Fruit fly (Drosophila melanogaster): ENCODE measurements around the gene CG1309.
A peak's percentile ranks its signal among the peaks of the same experiment; 100 is the strongest.

CG1309 gene

DNA sequence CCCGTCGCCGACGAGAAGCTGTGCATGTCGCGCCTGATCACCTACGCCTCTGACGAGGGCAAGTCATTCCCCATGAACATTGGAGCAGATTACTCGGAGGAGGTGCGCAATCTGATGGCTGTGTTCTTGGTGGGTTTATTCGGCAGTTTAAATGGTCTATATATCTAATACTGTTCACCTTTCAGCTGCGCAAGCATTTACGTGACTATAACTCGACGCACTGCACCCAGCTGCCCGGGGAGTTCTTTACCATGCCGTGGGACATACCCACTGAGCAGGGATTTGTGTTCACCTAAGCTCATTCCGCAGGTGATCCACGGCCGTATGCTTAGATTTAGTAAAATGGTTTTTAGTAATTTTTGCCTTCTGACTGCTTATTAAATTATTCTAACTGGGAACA, 1.9 kb downstream of the CG1309 start:
- no peak for TF ChIP-seq CG17801 (GFP tag; optimal IDR thresholded peaks at IDR 0.05; ENCODE audit: partially characterized antibody)

DNA sequence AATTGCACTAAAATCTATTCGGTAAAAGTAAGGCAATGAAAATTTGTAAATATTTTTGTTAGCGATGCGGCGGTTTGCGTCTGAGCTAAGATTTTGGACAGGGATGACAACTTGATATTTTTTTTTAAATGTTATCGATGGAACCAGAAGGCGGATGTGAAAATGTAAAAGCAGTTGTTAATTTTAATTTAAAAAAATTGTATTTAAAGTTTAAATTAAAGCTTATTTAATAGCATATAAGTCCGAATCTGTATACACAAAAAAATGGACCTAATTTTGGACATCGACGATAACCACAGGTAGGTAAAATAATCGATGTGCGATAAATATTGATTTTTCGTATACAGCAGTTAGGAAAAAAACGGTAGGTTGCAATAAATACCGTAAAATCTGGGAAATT, 3.2 kb downstream of the CG1309 start, which contains the start of the genes CG11586 and VhaM9.7-a:
Gene CG11586, minus strand, starts transcription at position 87 of the 400 bp plus-strand sequence.
Gene VhaM9.7-a, plus strand, starts transcription at position 322 of the 400 bp plus-strand sequence.
- peak; percentile 15 for TF ChIP-seq CG17801 (GFP tag; optimal IDR thresholded peaks at IDR 0.05; ENCODE audit: partially characterized antibody)

dm6 chr3L:4263502-4263901, 4.3 kb downstream of the CG1309 start, which contains the start of gene CG1273:
Gene CG1273, plus strand, starts transcription at chr3L:4263719.
- TF ChIP-seq CG17801 (GFP tag; optimal IDR thresholded peaks at IDR 0.05; ENCODE audit: partially characterized antibody) = no peak

dm6 chr3L:4264963-4265362, 5.7 kb downstream of the CG1309 start:
- no peak for TF ChIP-seq CG17801 (GFP tag; optimal IDR thresholded peaks at IDR 0.05; ENCODE audit: partially characterized antibody)

DNA sequence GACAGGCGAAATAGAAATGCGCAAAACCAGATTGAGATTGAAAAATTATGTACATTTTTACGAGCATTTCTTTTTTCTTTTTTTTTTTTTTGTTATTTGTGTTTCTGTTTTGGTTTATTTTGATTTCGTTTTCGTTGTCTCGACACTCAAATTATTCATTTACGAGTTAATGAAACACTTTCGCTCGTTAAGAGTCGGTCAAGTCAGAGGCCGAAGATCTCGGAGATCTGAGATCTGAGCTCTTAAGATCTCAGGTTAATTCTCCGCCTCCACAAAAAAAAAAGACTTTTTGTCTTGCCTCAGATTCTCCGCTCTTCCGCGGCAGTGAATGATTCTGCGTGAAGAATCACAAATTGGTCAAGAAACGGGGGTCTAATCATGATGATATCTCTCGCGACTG, 6.6 kb downstream of the CG1309 start:
- TF ChIP-seq CG17801 (GFP tag; optimal IDR thresholded peaks at IDR 0.05; ENCODE audit: partially characterized antibody) = no peak

- TF ChIP-seq CG17801 (GFP tag; optimal IDR thresholded peaks at IDR 0.05; ENCODE audit: partially characterized antibody) = no peak
These were observed 8.2 kb downstream of the CG1309 start, which contains the start of gene CG33764 for dm6 chr3L:4267403-4267802. Gene CG33764, minus strand, starts transcription at chr3L:4267503.

DNA sequence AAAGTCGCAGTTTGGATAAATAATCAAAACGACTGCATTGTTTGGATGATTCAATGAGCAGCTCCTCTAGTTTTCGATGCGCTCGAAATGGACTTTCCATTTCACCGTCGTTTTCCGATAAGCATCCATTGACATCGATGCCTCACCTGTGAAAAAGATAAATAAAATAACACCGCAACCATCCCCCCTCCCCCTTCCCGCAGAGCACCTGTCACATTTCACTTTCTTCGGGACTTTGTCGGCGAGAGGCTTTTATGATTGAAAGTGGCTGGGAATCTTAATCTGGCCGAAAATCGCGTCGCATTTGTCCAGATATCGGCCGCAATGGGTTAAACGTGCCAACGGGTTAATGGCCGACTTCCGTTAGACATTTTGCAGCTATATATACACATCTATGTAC, 10.0 kb downstream of the CG1309 start:
- no peak for TF ChIP-seq CG17801 (GFP tag; optimal IDR thresholded peaks at IDR 0.05; ENCODE audit: partially characterized antibody)

- TF ChIP-seq CG17801 (GFP tag; optimal IDR thresholded peaks at IDR 0.05; ENCODE audit: partially characterized antibody) = no peak
These were observed 10.7 kb downstream of the CG1309 start for dm6 chr3L:4269920-4270319.

DNA sequence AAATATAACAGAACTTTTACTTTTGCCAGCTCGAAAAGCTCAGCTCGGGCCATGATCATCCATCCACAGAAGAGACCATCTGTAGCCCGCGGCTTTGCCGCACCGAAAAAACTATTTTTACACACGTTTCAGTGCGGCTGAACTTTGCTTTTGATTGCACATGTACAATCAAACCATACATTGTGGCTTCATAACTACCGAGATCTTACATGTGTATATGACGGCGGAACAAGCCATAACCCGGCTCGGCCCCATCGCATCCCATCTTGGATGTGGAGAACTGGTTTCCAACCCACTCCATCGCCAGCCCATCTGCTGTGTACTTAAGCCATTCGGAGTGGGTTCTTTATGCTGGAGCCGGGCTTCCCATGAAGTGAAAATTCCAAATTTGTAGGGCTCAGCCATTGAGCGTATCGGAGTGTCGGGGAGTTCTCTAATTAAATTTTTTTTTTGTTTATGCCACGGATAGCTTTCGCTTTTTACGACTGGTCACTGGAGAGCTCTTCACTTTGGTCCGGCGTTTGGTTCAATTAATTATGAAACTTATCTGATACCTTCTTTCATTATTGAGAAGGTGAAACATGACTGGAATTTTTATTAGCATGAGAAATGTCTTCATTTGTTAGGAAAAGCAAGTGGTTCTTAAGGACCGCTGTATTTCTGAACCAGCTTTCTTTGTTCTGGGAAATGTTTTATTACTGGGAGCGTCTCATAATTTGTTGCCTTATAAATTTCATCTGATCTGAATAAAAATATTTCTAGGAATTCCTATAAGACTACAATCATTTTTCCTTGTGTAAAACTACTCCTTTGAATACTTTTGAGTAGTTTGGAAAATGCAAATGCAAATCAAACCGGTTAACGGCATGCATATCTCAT, 12.0 kb downstream of the CG1309 start:
- no peak for TF ChIP-seq CG17801 (GFP tag; optimal IDR thresholded peaks at IDR 0.05; ENCODE audit: partially characterized antibody)

DNA sequence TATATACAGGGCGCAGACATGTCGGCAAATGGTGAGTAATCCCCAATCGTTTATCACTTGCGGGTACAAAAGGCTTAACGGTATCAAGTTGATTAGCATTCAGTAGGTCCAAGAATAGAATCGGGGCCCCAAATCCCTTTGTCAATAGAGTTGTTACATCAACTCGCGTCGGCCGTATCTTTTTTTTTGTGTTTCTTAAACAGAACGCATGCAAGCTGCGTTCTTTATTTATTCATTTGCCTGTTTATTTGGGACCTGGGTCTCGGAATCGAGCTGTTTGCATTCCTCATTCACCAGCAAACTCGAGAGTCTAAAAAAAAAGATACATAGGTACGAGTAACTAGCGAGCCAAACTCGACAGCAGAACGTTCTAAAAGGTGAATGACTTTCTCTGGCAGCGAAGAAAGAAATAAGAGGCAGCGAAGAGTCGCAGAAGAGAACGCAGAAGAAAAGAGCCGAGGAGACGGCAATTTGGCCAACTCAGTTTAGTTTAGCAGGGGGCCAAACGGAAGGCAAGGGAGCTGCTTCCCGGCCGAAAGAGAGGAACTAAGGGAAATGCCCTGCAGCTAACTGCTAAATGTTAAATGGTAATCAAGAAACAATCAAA, 13.0 kb downstream of the CG1309 start:
- TF ChIP-seq CG17801 (GFP tag; optimal IDR thresholded peaks at IDR 0.05; ENCODE audit: partially characterized antibody) = no peak

DNA sequence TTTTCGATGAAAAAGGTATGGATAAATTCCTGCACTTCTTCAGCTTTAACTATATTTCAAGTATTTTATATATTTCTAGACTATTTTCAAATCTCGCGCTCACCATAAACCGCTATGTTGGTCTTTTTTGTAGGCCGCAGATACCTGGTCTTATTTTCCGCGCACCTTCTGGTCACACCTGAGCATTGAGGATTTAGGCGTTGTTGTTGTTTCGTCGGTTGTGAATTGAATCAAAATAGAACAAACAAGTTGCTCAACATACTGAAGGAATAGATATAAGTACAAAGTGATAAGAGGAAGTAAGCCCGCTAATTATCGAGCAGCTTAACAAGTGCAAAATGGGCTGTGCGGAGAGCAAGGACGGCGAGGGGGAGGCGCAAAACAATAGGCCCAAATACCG, 18.6 kb downstream of the CG1309 start, which contains the start of gene Ctl1:
Gene Ctl1, plus strand, starts transcription at position 167 of the 400 bp plus-strand sequence.
- TF ChIP-seq CG17801 (GFP tag; optimal IDR thresholded peaks at IDR 0.05; ENCODE audit: partially characterized antibody) = no peak

- peak; percentile 60 for TF ChIP-seq CG17801 (GFP tag; optimal IDR thresholded peaks at IDR 0.05; ENCODE audit: partially characterized antibody)
These were observed 23.4 kb downstream of the CG1309 start, which contains the start of gene CG11583 for dm6 chr3L:4282627-4283026. Gene CG11583, minus strand, starts transcription at chr3L:4282817.

- peak; percentile 47 for TF ChIP-seq CG17801 (GFP tag; optimal IDR thresholded peaks at IDR 0.05; ENCODE audit: partially characterized antibody)
These were observed 24.3 kb downstream of the CG1309 start, which contains the start of the genes srw and CG1316 for dm6 chr3L:4283428-4284089. Gene srw, minus strand, starts transcription at chr3L:4283478. Gene CG1316, plus strand, starts transcription at chr3L:4283851.

- TF ChIP-seq CG17801 (GFP tag; optimal IDR thresholded peaks at IDR 0.05; ENCODE audit: partially characterized antibody) = no peak
These were observed 27.6 kb downstream of the CG1309 start, which contains the start of gene TfIIEbeta for dm6 chr3L:4286784-4287183. Gene TfIIEbeta, plus strand, starts transcription at chr3L:4287038.

dm6 chr3L:4288591-4289056, 29.4 kb downstream of the CG1309 start, which contains the start of gene Hexo1:
Gene Hexo1, plus strand, starts transcription at chr3L:4288641.
- TF ChIP-seq CG17801 (GFP tag; optimal IDR thresholded peaks at IDR 0.05; ENCODE audit: partially characterized antibody) = peak; percentile 16

All from ovary, adult (tissue).